Worm (Caenorhabditis elegans) whole organism, midembryonic: ENCODE measurements around the gene lrch-1.

ENCODE experiments used
- T22C8.4 ChIP-seq: fragments of 200-800 bp; sonication (Bioruptor generic); IDR thresholded peaks from 2 replicates; pipeline ENCODE4 v1.3.6; 2022; ENCODE audit warnings: missing genetic modification characterization, missing compliant biosample characterization
- cog-1 ChIP-seq: sonication (generic microtip); optimal IDR thresholded peaks from 2 replicates; lab custom pipeline; 2016; ENCODE audit warnings: missing genetic modification characterization, missing compliant biosample characterization
- flt-1 ChIP-seq: fragments of 200-800 bp; sonication (Bioruptor generic); IDR thresholded peaks from 2 replicates; pipeline ENCODE4 v1.3.6; 2022; ENCODE audit warnings: missing genetic modification characterization, missing compliant biosample characterization
- klf-2 ChIP-seq: fragments of 200-800 bp; sonication (Bioruptor generic); conservative IDR thresholded peaks from 2 replicates; pipeline ENCODE4 v1.3.6; 2022; ENCODE audit warnings: missing genetic modification reagents, missing genetic modification characterization, missing compliant biosample characterization
- med-1 ChIP-seq: sonication (generic microtip); optimal IDR thresholded peaks from 2 replicates; lab custom pipeline; 2017; ENCODE audit warnings: missing genetic modification characterization, mild to moderate bottlenecking, missing compliant biosample characterization, antibody characterized with exemption, missing genetic modification reagents; ENCODE audit not compliant: insufficient read depth
- ref-1 ChIP-seq: fragments of 200-800 bp; sonication (Bioruptor generic); conservative IDR thresholded peaks from 2 replicates; pipeline ENCODE4 v1.3.6; 2022; ENCODE audit warnings: missing genetic modification reagents, missing genetic modification characterization, missing compliant biosample characterization
- tab-1 ChIP-seq: fragments of 200-800 bp; sonication (Bioruptor generic); IDR thresholded peaks from 2 replicates; pipeline ENCODE4 v1.3.6; 2022; ENCODE audit warnings: missing genetic modification characterization, missing compliant biosample characterization
- ztf-23 ChIP-seq: fragments of 200-800 bp; sonication (Bioruptor generic); IDR thresholded peaks from 2 replicates; pipeline ENCODE4 v1.3.6; 2022; ENCODE audit warnings: missing genetic modification reagents, missing genetic modification characterization, missing compliant biosample characterization
- ztf-29 ChIP-seq: fragments of 200-800 bp; sonication (Bioruptor generic); IDR thresholded peaks from 2 replicates; pipeline ENCODE4 v1.3.6; 2022; ENCODE audit warnings: missing genetic modification reagents, missing genetic modification characterization, missing compliant biosample characterization

lrch-1 gene

DNA sequence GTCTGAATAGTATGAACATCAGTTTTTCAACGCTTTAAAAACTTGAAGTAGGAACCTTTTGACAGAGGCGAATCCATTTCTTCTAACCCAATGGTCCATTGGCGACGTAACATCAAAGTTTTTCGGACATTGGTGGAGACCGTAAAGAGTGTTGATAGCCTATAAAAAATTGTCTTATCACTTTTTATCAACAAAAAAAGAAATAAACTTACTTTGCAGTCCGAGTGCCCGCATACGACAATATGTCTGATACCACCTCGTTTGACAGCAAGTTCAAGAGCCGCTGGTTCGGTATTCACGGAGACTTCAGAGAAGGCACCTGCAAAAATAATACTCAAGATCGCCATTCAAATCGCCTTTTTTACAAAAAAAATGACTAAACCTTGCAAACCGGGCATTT lies 13.1 kb downstream of the lrch-1 start:
- TF ChIP-seq cog-1 = no peak
- TF ChIP-seq ztf-29 (GFP tag; lab: Robert Waterston, UW) = no peak
- TF ChIP-seq ztf-23 (GFP tag; lab: Robert Waterston, UW) = no peak
- TF ChIP-seq T22C8.4 (GFP tag; lab: Robert Waterston, UW) = no peak
- TF ChIP-seq tab-1 (GFP tag; lab: Robert Waterston, UW) = no peak
- TF ChIP-seq klf-2 (GFP tag; lab: Robert Waterston, UW) = no peak
- no peak for TF ChIP-seq ref-1
- TF ChIP-seq med-1 (GFP tag; lab: Kevin White, UChicago) = no peak
- no peak for TF ChIP-seq flt-1

DNA sequence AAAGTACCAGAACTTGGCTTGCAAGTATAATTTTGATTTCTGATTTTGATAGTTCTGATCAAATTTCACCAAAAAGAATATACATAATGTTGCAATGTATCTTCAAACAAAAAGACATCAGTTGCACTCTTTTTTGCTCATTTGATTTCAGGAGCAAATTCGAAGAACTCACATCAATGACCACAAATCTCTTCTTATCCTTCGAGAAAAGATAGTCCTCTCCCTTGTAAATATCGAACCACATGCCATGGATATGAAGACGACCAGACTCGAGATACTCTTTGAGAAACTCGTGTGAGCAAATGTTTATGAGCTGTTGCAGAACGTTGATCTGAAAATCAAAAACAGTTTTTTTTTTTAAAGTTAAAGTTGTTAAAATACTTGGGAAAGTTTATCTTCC lies 13.6 kb downstream of the lrch-1 start:
- TF ChIP-seq klf-2 (GFP tag; lab: Robert Waterston, UW) (no peak), ztf-23 (GFP tag; lab: Robert Waterston, UW) (no peak), T22C8.4 (GFP tag; lab: Robert Waterston, UW) (no peak), flt-1 (no peak), ref-1 (no peak), ztf-29 (GFP tag; lab: Robert Waterston, UW) (no peak), cog-1 (no peak), tab-1 (GFP tag; lab: Robert Waterston, UW) (no peak), med-1 (GFP tag; lab: Kevin White, UChicago) (no peak)

DNA sequence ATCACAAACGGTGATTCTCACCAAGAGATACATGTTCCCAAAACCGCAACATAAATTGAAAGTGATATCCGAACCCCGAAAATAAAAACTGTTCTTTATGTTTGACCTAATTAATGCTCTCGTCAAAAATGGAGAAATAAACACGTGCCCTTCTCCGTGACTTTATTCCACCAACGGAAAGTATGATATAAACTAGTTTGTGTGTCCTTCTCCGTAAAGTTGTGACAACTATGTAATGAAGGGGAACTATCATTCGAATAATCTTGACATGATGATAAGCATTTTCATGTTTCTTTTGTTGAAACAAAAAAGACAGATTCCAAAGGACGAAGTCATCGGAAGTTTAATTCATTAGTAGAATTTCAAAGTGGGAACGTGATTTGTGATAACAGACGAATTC lies 14.9 kb downstream of the lrch-1 start:
- TF ChIP-seq T22C8.4 (GFP tag; lab: Robert Waterston, UW) = no peak
- no peak for TF ChIP-seq ztf-29 (GFP tag; lab: Robert Waterston, UW)
- no peak for TF ChIP-seq cog-1
- TF ChIP-seq flt-1 = no peak

DNA sequence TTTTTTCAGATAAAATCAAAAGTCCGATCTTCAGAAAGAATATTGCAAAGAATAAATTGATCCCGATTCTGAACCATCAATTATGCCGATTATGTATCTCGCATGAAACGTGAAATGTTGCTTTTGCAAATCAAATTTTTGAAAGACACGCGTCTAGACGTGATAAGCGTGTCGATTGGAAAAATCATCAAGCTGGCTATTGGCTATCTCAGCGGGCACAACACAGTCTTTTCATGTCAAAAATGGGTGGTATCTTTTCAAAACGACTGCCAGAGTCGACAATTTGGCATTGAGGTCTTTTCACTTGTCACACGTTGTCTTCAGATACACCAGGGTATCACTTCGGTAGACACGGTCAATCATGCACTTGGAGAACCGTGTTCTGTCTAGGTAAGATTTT lies 19.8 kb downstream of the lrch-1 start, which contains the start of gene daf-9:
daf-9 (plus strand) TSS at position 301 of the 400 bp plus-strand sequence.
- TF ChIP-seq ref-1 (no peak), flt-1 (no peak), T22C8.4 (GFP tag; lab: Robert Waterston, UW) (no peak), cog-1 (no peak), tab-1 (GFP tag; lab: Robert Waterston, UW) (no peak), klf-2 (GFP tag; lab: Robert Waterston, UW) (no peak), ztf-23 (GFP tag; lab: Robert Waterston, UW) (no peak), ztf-29 (GFP tag; lab: Robert Waterston, UW) (no peak), med-1 (GFP tag; lab: Kevin White, UChicago) (no peak)

DNA sequence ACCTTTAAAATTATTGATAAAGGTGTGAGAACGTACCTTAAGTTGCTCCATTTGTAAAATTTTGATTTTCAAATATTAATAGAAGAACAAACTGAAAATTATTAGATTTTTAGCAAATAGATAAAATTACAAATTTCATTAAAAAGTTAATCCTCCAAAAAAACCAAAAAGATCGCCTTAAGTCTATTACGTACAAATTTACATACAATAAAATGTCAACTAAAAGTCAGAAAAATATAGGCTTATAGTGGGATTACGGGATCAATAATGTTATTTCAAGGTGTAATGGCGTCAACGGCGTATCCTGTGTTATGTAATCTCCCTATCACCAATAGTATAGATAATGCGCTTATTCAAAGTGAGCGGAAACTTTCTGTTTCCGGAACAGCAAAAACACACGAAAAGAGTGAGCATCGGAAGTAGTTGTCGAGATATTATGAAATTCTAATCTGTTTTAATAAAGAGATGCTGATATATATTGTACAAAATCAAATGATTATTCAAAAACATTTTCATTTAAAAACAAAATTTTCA lies 22.2 kb downstream of the lrch-1 start, which contains the start of gene ceh-54:
ceh-54 (minus strand) TSS at position 51 of the 534 bp plus-strand sequence.
- no peak for TF ChIP-seq med-1 (GFP tag; lab: Kevin White, UChicago)
- TF ChIP-seq klf-2 (GFP tag; lab: Robert Waterston, UW) = no peak
- TF ChIP-seq T22C8.4 (GFP tag; lab: Robert Waterston, UW) = no peak
- TF ChIP-seq cog-1 = no peak
- TF ChIP-seq ztf-29 (GFP tag; lab: Robert Waterston, UW) = no peak

DNA sequence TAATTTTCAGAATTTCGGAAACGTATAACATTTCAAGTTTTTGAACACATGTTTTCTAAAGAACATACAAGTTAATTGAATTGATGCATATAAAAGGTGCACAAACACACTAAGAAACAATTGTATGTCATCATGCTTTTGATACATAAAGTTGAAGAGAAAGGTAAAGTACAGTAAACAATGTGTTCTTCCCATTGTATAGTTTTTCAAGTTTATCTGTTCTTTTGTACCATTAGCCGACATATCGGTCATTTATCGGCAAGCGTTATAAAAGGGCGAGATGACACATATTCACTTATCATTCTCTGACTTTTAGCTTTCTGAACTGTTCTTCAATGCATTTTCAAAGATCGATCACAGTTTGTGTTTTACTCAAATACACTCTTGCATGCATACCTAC lies 26.5 kb downstream of the lrch-1 start, which contains the start of gene T13C5.9:
T13C5.9 (plus strand) TSS at position 301 of the 400 bp plus-strand sequence.
- no peak for TF ChIP-seq klf-2 (GFP tag; lab: Robert Waterston, UW)
- TF ChIP-seq ztf-23 (GFP tag; lab: Robert Waterston, UW) = no peak
- no peak for TF ChIP-seq ztf-29 (GFP tag; lab: Robert Waterston, UW)
- TF ChIP-seq ref-1 = no peak
- no peak for TF ChIP-seq T22C8.4 (GFP tag; lab: Robert Waterston, UW)
- no peak for TF ChIP-seq cog-1
- TF ChIP-seq tab-1 (GFP tag; lab: Robert Waterston, UW) = no peak
- TF ChIP-seq flt-1 = no peak
- no peak for TF ChIP-seq med-1 (GFP tag; lab: Kevin White, UChicago)

DNA sequence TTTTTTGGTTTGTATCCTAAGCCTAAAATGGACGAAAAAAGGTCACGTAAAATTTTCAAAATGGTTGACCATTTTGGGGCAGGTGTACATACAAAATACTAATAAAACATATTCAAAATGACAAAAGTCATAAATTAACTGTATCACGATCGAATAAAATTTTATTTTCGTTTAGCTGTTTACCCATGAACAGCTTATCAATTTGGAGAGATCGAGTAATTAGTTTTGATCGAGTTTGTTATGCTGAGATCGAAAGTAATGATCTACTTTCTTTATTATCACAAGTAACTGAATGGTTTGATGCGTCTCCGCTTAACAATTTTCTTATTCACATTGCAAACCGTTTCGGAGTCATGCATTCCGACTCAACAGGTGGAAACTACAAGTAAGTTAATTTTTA lies 28.6 kb downstream of the lrch-1 start, which contains the start of gene T13C5.10:
T13C5.10 (plus strand) TSS at position 301 of the 400 bp plus-strand sequence.
- TF ChIP-seq med-1 (GFP tag; lab: Kevin White, UChicago) (no peak), ztf-23 (GFP tag; lab: Robert Waterston, UW) (no peak), tab-1 (GFP tag; lab: Robert Waterston, UW) (no peak), cog-1 (no peak)

DNA sequence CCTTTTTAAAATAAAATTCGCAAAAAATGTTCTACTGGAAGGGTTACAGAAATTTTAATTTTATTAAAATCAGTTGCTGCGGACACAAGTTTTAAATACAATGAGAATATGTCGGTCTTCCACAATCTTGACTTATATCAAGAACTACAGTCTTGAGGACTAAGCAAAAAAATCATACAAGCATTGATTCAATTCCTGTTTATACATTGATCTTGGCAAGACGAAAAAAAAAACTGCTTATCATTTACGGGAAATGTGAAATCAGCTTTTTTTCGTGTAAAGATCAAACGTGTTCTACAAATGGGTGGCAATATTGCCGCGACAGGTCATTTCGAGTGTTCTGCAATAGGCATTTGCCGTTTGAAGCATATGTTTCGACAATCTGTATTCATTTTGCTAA lies 31.7 kb downstream of the lrch-1 start, which contains the start of gene T13C5.2:
T13C5.2 (plus strand) TSS at position 301 of the 400 bp plus-strand sequence.
- TF ChIP-seq ztf-23 (GFP tag; lab: Robert Waterston, UW) (no peak), tab-1 (GFP tag; lab: Robert Waterston, UW) (no peak)

DNA sequence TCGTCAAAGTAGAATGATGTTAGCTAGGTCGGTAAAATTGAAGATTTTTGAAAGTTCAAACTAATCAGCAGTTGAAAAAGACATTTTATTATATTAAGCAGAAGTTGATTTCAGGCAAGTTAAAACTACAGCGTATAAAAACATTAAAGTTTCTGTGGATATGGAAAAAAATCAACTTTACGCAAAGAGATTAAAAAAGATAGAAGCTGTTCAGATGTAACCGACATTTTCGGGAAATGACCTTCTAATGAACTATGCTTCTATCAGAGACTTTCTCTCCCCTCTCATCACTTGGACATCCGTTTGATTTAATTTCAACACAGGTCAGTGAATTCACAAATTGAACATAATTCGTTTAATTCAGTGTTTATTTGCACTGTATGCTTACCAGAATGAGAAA lies 36.2 kb downstream of the lrch-1 start, which contains the start of gene T13C5.7:
T13C5.7 (plus strand) TSS at position 301 of the 400 bp plus-strand sequence.
- TF ChIP-seq tab-1 (GFP tag; lab: Robert Waterston, UW) = no peak
- TF ChIP-seq flt-1 = no peak
- TF ChIP-seq T22C8.4 (GFP tag; lab: Robert Waterston, UW) = no peak
- no peak for TF ChIP-seq ref-1
- no peak for TF ChIP-seq ztf-23 (GFP tag; lab: Robert Waterston, UW)
- TF ChIP-seq cog-1 = no peak

DNA sequence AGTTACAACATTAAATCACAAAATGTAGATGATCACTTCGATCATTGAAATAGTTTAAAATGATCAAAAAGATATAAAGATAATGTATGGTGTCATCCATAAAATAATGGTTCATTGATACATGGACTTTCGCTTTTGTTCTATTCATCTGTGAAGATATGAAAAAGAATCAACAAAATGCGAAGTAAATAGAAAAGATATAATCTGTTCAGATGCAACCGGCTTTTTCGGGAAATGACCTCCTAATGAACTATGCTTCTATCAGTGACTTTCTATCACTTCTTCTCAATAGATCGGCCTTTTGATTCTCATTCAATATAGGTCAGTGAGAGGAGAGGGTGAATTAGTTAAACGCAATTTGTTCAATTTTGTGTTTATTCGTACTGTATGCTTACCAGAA lies 37.5 kb downstream of the lrch-1 start:
- no peak for TF ChIP-seq klf-2 (GFP tag; lab: Robert Waterston, UW)
- no peak for TF ChIP-seq ztf-29 (GFP tag; lab: Robert Waterston, UW)
- TF ChIP-seq flt-1 = no peak
- TF ChIP-seq ref-1 = no peak
- no peak for TF ChIP-seq tab-1 (GFP tag; lab: Robert Waterston, UW)
- no peak for TF ChIP-seq cog-1
- TF ChIP-seq ztf-23 (GFP tag; lab: Robert Waterston, UW) = no peak
- no peak for TF ChIP-seq med-1 (GFP tag; lab: Kevin White, UChicago)
- TF ChIP-seq T22C8.4 (GFP tag; lab: Robert Waterston, UW) = no peak
